Fruit fly (Drosophila melanogaster): Measurements from ENCODE around the gene Bcs1.

- TF ChIP-seq Ets98B (GFP tag; IDR thresholded peaks at IDR 0.05) (no peak), Snoo (tag; optimal IDR thresholded peaks at IDR 0.05) (no peak), CG10348 (GFP tag; IDR thresholded peaks at IDR 0.05) (no peak), rn (GFP tag; IDR thresholded peaks at IDR 0.05) (no peak), CG34367 (tag; optimal IDR thresholded peaks at IDR 0.05) (no peak), CG32121 (GFP tag; IDR thresholded peaks at IDR 0.05) (no peak), CG8301 (tag; optimal IDR thresholded peaks at IDR 0.05) (no peak), fd96Ca (GFP tag; IDR thresholded peaks at IDR 0.05) (no peak), EcR (GFP tag; optimal IDR thresholded peaks at IDR 0.05) (no peak), CG8159 (tag; optimal IDR thresholded peaks at IDR 0.05) (no peak), CG15710 (tag; optimal IDR thresholded peaks at IDR 0.05) (no peak), CG17806 (tag; optimal IDR thresholded peaks at IDR 0.05) (no peak)
These were observed 15.8 kb upstream of the Bcs1 start, which contains the start of gene Snx17 for dm6 chr2L:10206633-10207162.

Data from whole organism, pupa.